Worm (Caenorhabditis elegans) whole organism, late embryonic: ENCODE data around the gene ttr-29.
"Not testable (repeated sequence)": the region's sequence is repeated elsewhere in the genome, so short reads cannot be mapped to it uniquely, and the experiment has no call there.

Experiments used
- C08G9.2 ChIP-seq: sonication (generic microtip); optimal IDR thresholded peaks from 2 replicates; lab custom pipeline; 2016; ENCODE audit warnings: mild to moderate bottlenecking, missing genetic modification characterization, moderate library complexity, missing compliant biosample characterization
- C38D4.7 ChIP-seq: fragments of 200-800 bp; sonication (Bioruptor generic); optimal IDR thresholded peaks from 2 replicates; lab custom pipeline; 2018; ENCODE audit warnings: mild to moderate bottlenecking, missing genetic modification characterization, moderate library complexity, missing compliant biosample characterization
- F13H6.1 ChIP-seq: sonication (generic microtip); optimal IDR thresholded peaks from 2 replicates; lab custom pipeline; 2016; ENCODE audit warnings: missing genetic modification characterization, missing compliant biosample characterization
- K02D7.2 ChIP-seq: sonication (generic microtip); optimal IDR thresholded peaks from 2 replicates; lab custom pipeline; 2017; ENCODE audit warnings: mild to moderate bottlenecking, missing genetic modification characterization, missing compliant biosample characterization
- Y22D7AL.16 ChIP-seq: sonication (generic microtip); optimal IDR thresholded peaks from 2 replicates; lab custom pipeline; 2016; ENCODE audit warnings: missing genetic modification characterization, missing compliant biosample characterization
- ama-1 ChIP-seq: fragments of 150-350 bp; optimal IDR thresholded peaks from 2 replicates; lab custom pipeline; 2014
- ceh-14 ChIP-seq: sonication (generic microtip); optimal IDR thresholded peaks from 2 replicates; lab custom pipeline; 2016; ENCODE audit warnings: missing genotype, missing genetic modification characterization, missing compliant biosample characterization
- ceh-18 ChIP-seq: sonication (generic microtip); optimal IDR thresholded peaks from 2 replicates; lab custom pipeline; 2016; ENCODE audit warnings: missing genetic modification characterization, missing compliant biosample characterization
- ceh-19 ChIP-seq: fragments of 200-800 bp; sonication (Bioruptor generic); optimal IDR thresholded peaks from 2 replicates; lab custom pipeline; 2018; ENCODE audit warnings: mild to moderate bottlenecking, missing genetic modification characterization, missing compliant biosample characterization
- ceh-2 ChIP-seq: sonication (generic microtip); optimal IDR thresholded peaks from 2 replicates; lab custom pipeline; 2016; ENCODE audit warnings: missing genotype, missing genetic modification characterization, missing compliant biosample characterization
- ceh-22 ChIP-seq: sonication (generic microtip); optimal IDR thresholded peaks from 2 replicates; lab custom pipeline; 2017; ENCODE audit warnings: missing biosample characterization, missing genetic modification characterization
- ceh-30 ChIP-seq: fragments of 150-350 bp; optimal IDR thresholded peaks from 2 replicates; lab custom pipeline; 2014; ENCODE audit warnings: missing biosample characterization, missing genetic modification characterization
- ceh-31 ChIP-seq: sonication (generic microtip); optimal IDR thresholded peaks from 2 replicates; lab custom pipeline; 2016; ENCODE audit warnings: missing genetic modification characterization, missing compliant biosample characterization
- ceh-48 ChIP-seq: sonication (generic microtip); optimal IDR thresholded peaks from 2 replicates; lab custom pipeline; 2016; ENCODE audit warnings: missing genetic modification characterization, inconsistent platforms, missing compliant biosample characterization
- ceh-9 ChIP-seq: sonication (generic microtip); optimal IDR thresholded peaks from 2 replicates; lab custom pipeline; 2016; ENCODE audit warnings: mild to moderate bottlenecking, missing genetic modification characterization, inconsistent platforms, missing compliant biosample characterization
- dve-1 ChIP-seq: sonication (generic microtip); optimal IDR thresholded peaks from 2 replicates; lab custom pipeline; 2017; ENCODE audit warnings: antibody characterized with exemption, mild to moderate bottlenecking, missing genetic modification characterization, missing compliant biosample characterization
- hlh-8 ChIP-seq: sonication (generic microtip); optimal IDR thresholded peaks from 2 replicates; lab custom pipeline; 2016; ENCODE audit warnings: missing genotype, missing genetic modification characterization, missing compliant biosample characterization
- lim-6 ChIP-seq: sonication (generic microtip); optimal IDR thresholded peaks from 2 replicates; lab custom pipeline; 2016; ENCODE audit warnings: missing genetic modification characterization, missing compliant biosample characterization
- lin-11 ChIP-seq: fragments of 200-800 bp; sonication (Bioruptor generic); optimal IDR thresholded peaks from 2 replicates; lab custom pipeline; 2018; ENCODE audit warnings: mild to moderate bottlenecking, missing genetic modification characterization, missing compliant biosample characterization
- mec-3 ChIP-seq: sonication (generic microtip); optimal IDR thresholded peaks from 2 replicates; lab custom pipeline; 2016; ENCODE audit warnings: borderline replicate concordance, missing genetic modification characterization, missing compliant biosample characterization
- nhr-11 ChIP-seq: fragments of 150-350 bp; optimal IDR thresholded peaks from 2 replicates; lab custom pipeline; 2014; ENCODE audit warnings: missing biosample characterization, missing genetic modification characterization
- nhr-232 ChIP-seq: sonication (generic microtip); optimal IDR thresholded peaks from 2 replicates; lab custom pipeline; 2016; ENCODE audit warnings: missing genetic modification characterization, missing compliant biosample characterization
- pag-3 ChIP-seq: sonication (generic microtip); optimal IDR thresholded peaks from 2 replicates; lab custom pipeline; 2016; ENCODE audit warnings: missing compliant biosample characterization, missing genetic modification characterization, borderline replicate concordance
- pha-4 ChIP-seq: fragments of 150-350 bp; optimal IDR thresholded peaks from 2 replicates; lab custom pipeline; 2018; ENCODE audit warnings: missing biosample characterization, missing genetic modification reagents, missing genetic modification characterization
- pqm-1 ChIP-seq: sonication (generic microtip); optimal IDR thresholded peaks from 2 replicates; lab custom pipeline; 2016; ENCODE audit warnings: missing genetic modification characterization, missing compliant biosample characterization
- pros-1 ChIP-seq: fragments of 150-350 bp; optimal IDR thresholded peaks from 2 replicates; lab custom pipeline; 2014; ENCODE audit warnings: missing biosample characterization, missing genetic modification reagents, missing genetic modification characterization
- rnt-1 ChIP-seq: sonication (generic microtip); optimal IDR thresholded peaks from 2 replicates; lab custom pipeline; 2016; ENCODE audit warnings: missing genetic modification characterization, missing compliant biosample characterization
- sdc-2 ChIP-seq: sonication (generic microtip); optimal IDR thresholded peaks from 2 replicates; lab custom pipeline; 2016; ENCODE audit warnings: missing genotype, missing genetic modification characterization, missing compliant biosample characterization
- sox-2 ChIP-seq: fragments of 200-800 bp; sonication (Bioruptor generic); IDR thresholded peaks from 2 replicates; pipeline ENCODE4 v1.3.6; 2022; ENCODE audit warnings: missing genetic modification reagents, missing genetic modification characterization, missing compliant biosample characterization
- syd-9 ChIP-seq: sonication (generic microtip); optimal IDR thresholded peaks from 2 replicates; lab custom pipeline; 2016; ENCODE audit warnings: mild to moderate bottlenecking, missing genetic modification characterization, moderate library complexity, missing compliant biosample characterization
- tbx-2 ChIP-seq: sonication (generic microtip); optimal IDR thresholded peaks from 2 replicates; lab custom pipeline; 2016; ENCODE audit warnings: missing genetic modification characterization, missing compliant biosample characterization
- unc-3 ChIP-seq, 2 experiments: fragments of 200-800 bp in 1 of 2; sonication (Bioruptor generic) in 1 of 2; sonication (generic microtip) in 1 of 2; conservative IDR thresholded peaks in 1 of 2; optimal IDR thresholded peaks in 1 of 2; 2 replicates each; pipeline versions ENCODE4 v1.3.6 to Lab custom; 2016 to 2022; ENCODE audit warnings: missing compliant biosample characterization in 2 of 2, missing genetic modification characterization in 2 of 2, missing genetic modification reagents in 1 of 2
- unc-42 ChIP-seq: sonication (generic microtip); optimal IDR thresholded peaks from 2 replicates; lab custom pipeline; 2016; ENCODE audit warnings: missing genotype, missing genetic modification characterization, missing compliant biosample characterization
- unc-55 ChIP-seq: sonication (generic microtip); optimal IDR thresholded peaks from 2 replicates; lab custom pipeline; 2017; ENCODE audit warnings: missing biosample characterization, missing genetic modification reagents, missing genetic modification characterization
- unc-86 ChIP-seq: sonication (generic microtip); optimal IDR thresholded peaks from 2 replicates; lab custom pipeline; 2016; ENCODE audit warnings: missing genetic modification characterization, missing compliant biosample characterization
- zip-5 ChIP-seq: sonication (generic microtip); optimal IDR thresholded peaks from 2 replicates; lab custom pipeline; 2016; ENCODE audit warnings: missing genetic modification characterization, missing compliant biosample characterization

ttr-29 gene

DNA sequence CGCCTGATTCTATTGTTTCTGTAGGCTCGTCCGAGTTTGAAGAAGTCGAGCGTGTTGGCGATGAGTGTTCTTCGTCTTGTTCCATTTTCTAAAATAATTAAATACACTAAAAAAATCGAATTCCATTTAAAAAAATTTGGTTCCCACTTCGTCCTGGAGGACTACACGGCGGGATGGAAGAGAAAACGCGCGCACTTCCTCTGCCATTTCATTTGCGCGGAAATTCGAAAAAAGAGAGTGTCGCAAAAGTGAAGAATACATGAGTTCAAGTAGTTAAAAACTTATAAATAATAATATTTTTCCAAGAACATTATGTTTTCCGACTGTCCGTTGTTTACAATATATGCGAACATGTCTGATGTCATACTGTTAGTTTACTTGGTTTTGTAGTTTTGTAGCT is 36.7 kb downstream of the ttr-29 start, which contains the start of gene T07F10.3 (continued):
- TF ChIP-seq unc-86 (tag; lab: Kevin White, UChicago) (peak; percentile 66), ceh-14 (tag; lab: Kevin White, UChicago) (peak; percentile 79), lim-6 (tag; lab: Kevin White, UChicago) (peak; percentile 86), pros-1 (tag; lab: Kevin White, UChicago) (no peak), rnt-1 (peak; percentile 81), lin-11 (tag; lab: Kevin White, UChicago) (no peak), mec-3 (tag; lab: Kevin White, UChicago) (peak; percentile 94), syd-9 (tag; lab: Kevin White, UChicago) (no peak), unc-42 (tag; lab: Kevin White, UChicago) (peak; percentile 37), K02D7.2 (tag; lab: Kevin White, UChicago) (no peak), ceh-30 (no peak), zip-5 (tag; lab: Kevin White, UChicago) (peak; percentile 92), Y22D7AL.16 (peak; percentile 35), ceh-31 (peak; percentile 99), hlh-8 (tag; lab: Kevin White, UChicago) (peak; percentile 84), pha-4 (tag; lab: Kevin White, UChicago) (no peak), nhr-232 (no peak), ceh-9 (tag; lab: Kevin White, UChicago) (no peak), ceh-18 (tag; lab: Kevin White, UChicago) (peak; percentile 38), ceh-19 (GFP tag; lab: Kevin White, UChicago) (no peak), sdc-2 (tag; lab: Kevin White, UChicago) (peak; percentile 55), pqm-1 (tag; lab: Kevin White, UChicago) (peak; percentile 74), C38D4.7 (GFP tag; lab: Kevin White, UChicago) (no peak)

DNA sequence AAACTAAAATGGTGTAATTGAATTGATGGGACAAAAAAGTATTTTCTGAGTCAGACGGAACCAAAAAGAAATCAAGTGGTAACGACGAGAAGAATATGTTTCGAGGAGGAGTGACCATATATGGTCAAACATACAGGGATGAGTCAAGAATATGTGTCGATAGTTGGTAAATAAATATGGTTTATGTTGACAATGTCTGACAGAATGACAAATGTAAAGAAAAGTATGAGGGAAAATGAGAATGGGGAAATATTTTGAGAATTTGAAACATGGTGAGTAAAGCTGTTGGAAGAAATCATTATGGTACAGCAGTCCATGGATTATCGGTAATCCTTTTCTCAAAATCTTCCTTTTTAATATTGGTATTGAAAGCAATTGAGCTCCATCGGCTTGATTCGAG is 38.6 kb downstream of the ttr-29 start, which contains the start of gene nspg-1:
Gene nspg-1 (minus strand): TSS at position 101 of the 400 bp plus-strand sequence.
- TF ChIP-seq ceh-18 (tag; lab: Kevin White, UChicago) (no peak), pros-1 (tag; lab: Kevin White, UChicago) (no peak), C38D4.7 (GFP tag; lab: Kevin White, UChicago) (no peak), nhr-11 (tag; lab: Kevin White, UChicago) (no peak), ceh-48 (tag; lab: Kevin White, UChicago) (no peak), C08G9.2 (tag; lab: Kevin White, UChicago) (no peak), ceh-2 (tag; lab: Kevin White, UChicago) (no peak), F13H6.1 (tag; lab: Kevin White, UChicago) (no peak), dve-1 (tag; lab: Kevin White, UChicago) (no peak), zip-5 (tag; lab: Kevin White, UChicago) (no peak), tbx-2 (no peak), mec-3 (tag; lab: Kevin White, UChicago) (no peak)

DNA sequence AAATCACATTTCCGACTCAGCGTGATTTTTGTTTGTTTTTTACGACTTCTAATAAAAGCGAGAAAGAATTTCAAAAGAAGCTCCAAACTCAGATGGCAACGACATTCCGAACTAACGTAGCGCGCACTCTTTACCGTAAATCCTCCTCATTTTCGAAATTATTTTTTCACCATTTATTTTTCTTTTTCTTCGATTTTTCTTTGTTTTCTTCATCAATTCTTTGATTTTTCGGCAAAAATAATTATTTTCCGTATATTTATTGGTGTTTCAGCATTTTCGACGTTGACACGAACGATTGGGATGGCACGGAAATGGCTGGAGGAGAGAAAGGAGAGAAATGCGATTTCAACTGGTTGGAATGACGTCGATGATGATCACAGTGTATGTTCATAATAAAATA is 41.0 kb downstream of the ttr-29 start, which contains the start of gene T07F10.5:
Gene T07F10.5 (plus strand): TSS at position 301 of the 400 bp plus-strand sequence.
- not testable (repeated sequence) for TF ChIP-seq ceh-48 (tag; lab: Kevin White, UChicago); pqm-1 (tag; lab: Kevin White, UChicago); unc-3 (GFP tag; conservative IDR thresholded peaks at IDR 0.05; lab: Robert Waterston, UW); unc-3 (tag; optimal IDR thresholded peaks at IDR 0.05; lab: Kevin White, UChicago)

- TF ChIP-seq C08G9.2 (tag; lab: Kevin White, UChicago) (no peak), tbx-2 (no peak), sox-2 (GFP tag; lab: Robert Waterston, UW) (no peak), pag-3 (tag; lab: Kevin White, UChicago) (no peak), ama-1 (no peak), unc-55 (no peak), unc-3 (GFP tag; conservative IDR thresholded peaks at IDR 0.05; lab: Robert Waterston, UW) (no peak), unc-3 (tag; optimal IDR thresholded peaks at IDR 0.05; lab: Kevin White, UChicago) (no peak), unc-42 (tag; lab: Kevin White, UChicago) (no peak), ceh-48 (tag; lab: Kevin White, UChicago) (no peak), ceh-22 (tag; lab: Kevin White, UChicago) (no peak), Y22D7AL.16 (no peak)
Observed at ce11 chrV:12859144-12859543, 47.5 kb downstream of the ttr-29 start, which contains the start of gene anp-1. Gene anp-1 (plus strand): TSS chrV:12859444.
